Worm (Caenorhabditis elegans): Measurements from ENCODE around the gene str-2.

str-2 gene

DNA sequence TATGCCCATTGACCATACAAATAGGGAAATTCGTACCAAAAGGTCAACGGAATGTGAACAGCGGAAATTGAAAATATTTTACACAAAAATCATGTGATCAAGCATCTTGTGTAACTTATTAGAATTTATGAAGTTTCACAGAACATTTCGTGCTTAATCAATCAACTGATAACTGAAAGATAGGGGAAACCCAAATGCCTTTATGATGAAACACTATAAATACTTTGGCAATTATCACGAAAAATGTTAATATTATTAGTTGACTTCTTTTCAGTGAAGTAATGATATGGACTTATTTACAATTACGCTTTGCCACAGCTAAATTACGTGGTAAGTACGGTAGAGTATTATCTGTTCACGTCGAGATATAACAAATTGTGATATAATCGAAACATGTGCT lies 32.9 kb upstream of the str-2 start:
- no peak for TF ChIP-seq nhr-28 (tag; optimal IDR thresholded peaks at IDR 0.05)
- TF ChIP-seq nhr-237 (tag; optimal IDR thresholded peaks at IDR 0.05): no peak
- no peak for TF ChIP-seq sptf-1 (tag; optimal IDR thresholded peaks at IDR 0.05)
- TF ChIP-seq lin-13 (tag; optimal IDR thresholded peaks at IDR 0.05): no peak
- no peak for TF ChIP-seq hlh-1 (tag; optimal IDR thresholded peaks at IDR 0.05)
- no peak for TF ChIP-seq ceh-83 (GFP tag; optimal IDR thresholded peaks at IDR 0.05)
- TF ChIP-seq ces-1 (GFP tag; optimal IDR thresholded peaks at IDR 0.05): no peak
- TF ChIP-seq ceh-43 (GFP tag; optimal IDR thresholded peaks at IDR 0.05): no peak
- no peak for TF ChIP-seq unc-120 (tag; optimal IDR thresholded peaks at IDR 0.05; ENCODE audit: poor library complexity, severe bottlenecking)

DNA sequence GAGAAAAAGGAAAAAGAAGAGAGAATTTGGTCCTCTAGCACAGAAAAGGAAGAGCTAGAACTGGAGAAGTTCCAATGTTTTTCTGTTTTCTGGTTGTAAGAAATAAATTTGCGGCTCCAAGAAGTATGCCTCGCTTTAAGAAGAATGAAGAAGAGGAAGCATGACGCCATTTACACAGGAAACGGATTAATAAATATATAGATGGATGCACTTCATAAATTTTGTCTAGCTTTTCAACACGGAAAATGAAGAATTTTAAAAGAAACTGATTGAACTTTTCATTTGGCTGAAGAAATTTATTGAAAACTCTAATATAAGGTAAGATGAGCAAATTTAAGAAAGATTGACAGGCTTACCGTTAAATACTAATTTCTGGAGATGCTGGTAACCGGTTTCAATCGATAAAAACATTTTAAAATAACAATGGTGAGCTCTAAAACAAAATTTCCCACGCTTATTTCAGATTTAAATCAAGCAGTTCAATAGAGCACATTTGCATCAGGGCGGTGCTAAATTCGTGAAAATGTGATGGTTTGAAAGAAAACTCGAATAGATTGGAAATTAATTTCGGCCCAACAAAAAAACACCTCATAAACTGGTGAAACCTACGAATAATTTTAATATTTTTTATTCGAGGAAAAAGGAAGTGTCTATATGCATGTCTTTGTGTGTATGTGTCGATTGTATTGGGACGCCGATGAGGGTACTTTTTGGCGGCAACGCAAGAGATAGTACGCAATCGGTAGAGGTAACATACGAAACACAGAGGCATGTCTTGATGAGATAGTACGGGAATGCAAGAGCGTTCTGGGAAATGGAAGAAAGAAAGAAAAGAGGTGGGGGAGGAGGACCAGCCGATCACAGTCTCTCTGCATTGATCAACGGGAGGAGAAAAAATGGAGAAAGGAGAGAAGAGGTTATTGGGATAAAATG lies 32.1 kb upstream of the str-2 start:
- peak; percentile 12 for TF ChIP-seq mls-2 (tag; optimal IDR thresholded peaks at IDR 0.05)
- TF ChIP-seq M03D4.4 (tag; optimal IDR thresholded peaks at IDR 0.05): peak; percentile 19
- TF ChIP-seq ceh-39 (tag; optimal IDR thresholded peaks at IDR 0.05): peak; percentile 49
- peak; percentile 2 for TF ChIP-seq mep-1 (tag; optimal IDR thresholded peaks at IDR 0.05)
- peak; percentile 19 for TF ChIP-seq lsy-2 (tag; optimal IDR thresholded peaks at IDR 0.05)
- no peak for TF ChIP-seq zip-8 (tag; optimal IDR thresholded peaks at IDR 0.05)
- TF ChIP-seq ceh-83 (GFP tag; optimal IDR thresholded peaks at IDR 0.05): no peak
- peak; percentile 26 for TF ChIP-seq ces-1 (GFP tag; optimal IDR thresholded peaks at IDR 0.05)

DNA sequence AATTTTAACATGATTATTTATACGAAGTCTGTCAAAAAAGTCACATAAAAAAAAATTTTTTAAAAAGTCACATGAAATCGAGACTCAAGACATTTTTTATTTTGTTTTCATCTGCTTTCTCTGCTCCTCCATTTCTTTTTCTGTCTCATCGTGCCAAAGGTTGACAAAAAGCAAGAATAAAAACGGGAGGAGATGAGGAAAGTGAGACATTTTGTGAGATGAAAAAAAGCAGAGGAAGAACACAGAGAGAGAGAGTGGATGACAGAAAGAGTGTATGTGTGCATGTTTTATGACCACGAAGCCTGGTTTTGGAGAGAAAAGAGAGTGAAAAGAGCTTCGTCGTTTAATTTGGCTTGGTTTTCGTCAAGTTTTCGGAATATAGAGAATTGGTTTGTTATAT lies 29.8 kb upstream of the str-2 start:
- TF ChIP-seq M03D4.4 (tag; optimal IDR thresholded peaks at IDR 0.05): no peak
- TF ChIP-seq mep-1 (tag; optimal IDR thresholded peaks at IDR 0.05): no peak
- no peak for TF ChIP-seq ham-2 (GFP tag; optimal IDR thresholded peaks at IDR 0.05)
- no peak for TF ChIP-seq tbx-8 (GFP tag; optimal IDR thresholded peaks at IDR 0.05)
- no peak for TF ChIP-seq ztf-11 (tag; optimal IDR thresholded peaks at IDR 0.05)
- TF ChIP-seq nhr-76 (tag; optimal IDR thresholded peaks at IDR 0.05): no peak
- TF ChIP-seq lsy-2 (tag; optimal IDR thresholded peaks at IDR 0.05): no peak
- TF ChIP-seq pha-4 (tag; optimal IDR thresholded peaks at IDR 0.05): no peak
- no peak for TF ChIP-seq elt-1 (tag; optimal IDR thresholded peaks at IDR 0.05; ENCODE audit: borderline replicate concordance, insufficient read depth)
- TF ChIP-seq sem-2 (GFP tag; optimal IDR thresholded peaks at IDR 0.05): no peak
- TF ChIP-seq unc-62 (GFP tag; optimal IDR thresholded peaks at IDR 0.05): no peak
- TF ChIP-seq flh-1 (GFP tag; optimal IDR thresholded peaks at IDR 0.05): no peak
- no peak for TF ChIP-seq ceh-39 (tag; optimal IDR thresholded peaks at IDR 0.05)
- TF ChIP-seq elt-3 (tag; optimal IDR thresholded peaks at IDR 0.05): no peak
- TF ChIP-seq drap-1 (GFP tag; optimal IDR thresholded peaks at IDR 0.05): no peak
- TF ChIP-seq zip-8 (tag; optimal IDR thresholded peaks at IDR 0.05): no peak
- no peak for TF ChIP-seq nhr-2 (tag; optimal IDR thresholded peaks at IDR 0.05)

DNA sequence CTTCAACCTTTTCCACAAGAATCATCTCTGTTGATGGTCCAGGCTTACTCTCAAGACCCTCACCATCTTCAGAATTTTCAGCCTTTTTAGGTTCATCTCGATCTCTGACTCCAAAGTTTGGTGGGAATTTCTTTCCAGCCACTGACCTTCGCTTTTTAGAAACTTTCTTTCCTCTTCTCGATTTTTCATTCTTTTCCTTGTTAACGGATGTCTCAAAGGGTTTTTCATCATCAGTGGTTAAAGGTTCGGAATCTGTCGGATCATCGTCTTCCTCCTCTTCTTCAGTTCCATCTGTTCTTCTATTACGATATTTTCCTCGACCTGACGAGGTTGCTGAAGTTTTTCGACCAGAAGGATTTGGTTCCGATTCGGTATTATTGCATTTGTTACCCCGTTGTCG lies 24.5 kb upstream of the str-2 start:
- TF ChIP-seq nhr-76 (tag; optimal IDR thresholded peaks at IDR 0.05) (no peak), elt-1 (tag; optimal IDR thresholded peaks at IDR 0.05; ENCODE audit: borderline replicate concordance, insufficient read depth) (no peak), drap-1 (GFP tag; optimal IDR thresholded peaks at IDR 0.05) (no peak), mls-2 (tag; optimal IDR thresholded peaks at IDR 0.05) (no peak), ceh-39 (tag; optimal IDR thresholded peaks at IDR 0.05) (no peak), ham-2 (GFP tag; optimal IDR thresholded peaks at IDR 0.05) (no peak), elt-3 (tag; optimal IDR thresholded peaks at IDR 0.05) (no peak), M03D4.4 (tag; optimal IDR thresholded peaks at IDR 0.05) (no peak), tbx-8 (GFP tag; optimal IDR thresholded peaks at IDR 0.05) (no peak), mep-1 (tag; optimal IDR thresholded peaks at IDR 0.05) (no peak)

DNA sequence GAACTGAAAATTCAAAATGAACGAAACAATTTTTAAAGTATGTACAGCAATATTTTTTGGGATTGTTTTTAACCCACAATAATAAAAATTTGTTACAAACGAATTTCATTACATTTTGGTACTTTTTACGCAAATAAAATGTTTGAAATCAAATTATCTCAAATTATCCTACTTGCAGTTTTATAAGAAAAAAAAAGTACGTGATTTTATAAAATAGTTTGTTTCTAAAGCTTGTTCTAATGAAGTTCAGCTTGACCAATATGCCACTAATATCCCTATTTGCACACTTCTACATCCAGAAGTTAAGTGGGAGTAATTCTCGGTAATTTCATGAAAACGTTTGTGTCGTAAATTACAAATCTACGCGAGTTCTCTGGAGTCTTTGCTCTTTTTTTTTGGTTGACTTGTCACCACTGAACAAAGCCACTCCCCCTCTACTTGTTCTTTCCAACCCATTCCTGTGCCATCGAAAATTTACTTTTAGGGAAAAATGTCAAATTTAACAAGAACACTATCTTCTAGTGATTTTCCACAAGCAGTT lies 19.4 kb upstream of the str-2 start, which contains the start of gene sru-8:
Gene sru-8 (plus strand): TSS at position 491 of the 541 bp plus-strand sequence.
- TF ChIP-seq lin-32 (GFP tag; optimal IDR thresholded peaks at IDR 0.05) (no peak), blmp-1 (tag; optimal IDR thresholded peaks at IDR 0.05) (no peak), cnd-1 (tag; optimal IDR thresholded peaks at IDR 0.05) (no peak), hlh-1 (tag; optimal IDR thresholded peaks at IDR 0.05) (no peak), nhr-237 (tag; optimal IDR thresholded peaks at IDR 0.05) (no peak), mls-2 (tag; optimal IDR thresholded peaks at IDR 0.05) (no peak), elt-1 (tag; optimal IDR thresholded peaks at IDR 0.05; ENCODE audit: borderline replicate concordance, insufficient read depth) (no peak), lsy-2 (tag; optimal IDR thresholded peaks at IDR 0.05) (no peak), sem-2 (GFP tag; optimal IDR thresholded peaks at IDR 0.05) (no peak), nhr-2 (tag; optimal IDR thresholded peaks at IDR 0.05) (no peak)
